Worm (Caenorhabditis elegans) whole organism, early embryonic: ENCODE results near the gene F21A3.4.

Experiments
- B0310.2 ChIP-seq: sonication (generic microtip); optimal IDR thresholded peaks from 2 replicates; lab custom pipeline; 2016; ENCODE audit warnings: mild to moderate bottlenecking, missing genetic modification characterization, missing compliant biosample characterization
- F13C5.2 ChIP-seq: sonication (generic microtip); optimal IDR thresholded peaks from 2 replicates; lab custom pipeline; 2017; ENCODE audit warnings: mild to moderate bottlenecking, missing genetic modification characterization, inconsistent platforms, missing compliant biosample characterization
- aly-1 ChIP-seq: sonication (generic microtip); optimal IDR thresholded peaks from 2 replicates; lab custom pipeline; 2016; ENCODE audit warnings: missing genetic modification characterization, missing compliant biosample characterization
- ama-1 ChIP-seq: fragments of 150-350 bp; optimal IDR thresholded peaks from 2 replicates; lab custom pipeline; 2014
- ceh-13 ChIP-seq: fragments of 200-800 bp; sonication (Bioruptor generic); optimal IDR thresholded peaks from 2 replicates; lab custom pipeline; 2018; ENCODE audit warnings: mild to moderate bottlenecking, missing genetic modification characterization, missing compliant biosample characterization
- ceh-36 ChIP-seq: sonication (generic microtip); optimal IDR thresholded peaks from 2 replicates; lab custom pipeline; 2016; ENCODE audit warnings: missing genetic modification characterization, inconsistent platforms, missing compliant biosample characterization
- ets-7 ChIP-seq: sonication (generic microtip); optimal IDR thresholded peaks from 2 replicates; lab custom pipeline; 2016; ENCODE audit warnings: missing genotype, missing genetic modification characterization, missing compliant biosample characterization
- flt-1 ChIP-seq: fragments of 200-800 bp; sonication (Bioruptor generic); IDR thresholded peaks from 2 replicates; pipeline ENCODE4 v1.3.6; 2022; ENCODE audit warnings: missing genetic modification characterization, missing compliant biosample characterization
- hmbx-1 ChIP-seq: sonication (generic microtip); optimal IDR thresholded peaks from 2 replicates; lab custom pipeline; 2016; ENCODE audit warnings: mild to moderate bottlenecking, missing genetic modification characterization, missing compliant biosample characterization
- hmg-4 ChIP-seq: fragments of 200-800 bp; sonication (Bioruptor generic); optimal IDR thresholded peaks from 2 replicates; lab custom pipeline; 2018; ENCODE audit warnings: mild to moderate bottlenecking, missing genetic modification characterization, missing compliant biosample characterization
- hnd-1 ChIP-seq: sonication (generic microtip); optimal IDR thresholded peaks from 2 replicates; lab custom pipeline; 2016; ENCODE audit warnings: missing genetic modification characterization, missing compliant biosample characterization
- pes-1 ChIP-seq: fragments of 200-800 bp; sonication (Bioruptor generic); IDR thresholded peaks from 2 replicates; pipeline ENCODE4 v1.3.6; 2022; ENCODE audit warnings: missing genetic modification reagents, missing genetic modification characterization, missing compliant biosample characterization
- scrt-1 ChIP-seq: fragments of 200-800 bp; sonication (Bioruptor generic); IDR thresholded peaks from 2 replicates; pipeline ENCODE4 v1.3.6; 2022; ENCODE audit warnings: missing genetic modification characterization, missing compliant biosample characterization
- sea-1 ChIP-seq: fragments of 200-800 bp; sonication (Bioruptor generic); conservative IDR thresholded peaks from 2 replicates; pipeline ENCODE4 v1.3.6; 2022; ENCODE audit warnings: missing genetic modification characterization, missing compliant biosample characterization
- tbx-11 ChIP-seq: fragments of 200-800 bp; sonication (Bioruptor generic); IDR thresholded peaks from 2 replicates; pipeline ENCODE4 v1.3.6; 2022; ENCODE audit warnings: missing genetic modification characterization, missing compliant biosample characterization
- tbx-37 ChIP-seq: fragments of 200-800 bp; sonication (Bioruptor generic); conservative IDR thresholded peaks from 2 replicates; pipeline ENCODE4 v1.3.6; 2022; ENCODE audit warnings: missing genetic modification reagents, missing genetic modification characterization, missing compliant biosample characterization
- tra-4 ChIP-seq: sonication (generic microtip); optimal IDR thresholded peaks from 2 replicates; lab custom pipeline; 2017; ENCODE audit warnings: missing genetic modification characterization, missing compliant biosample characterization

The F21A3.4 gene

ce11 chrV:15571006-15571526 is 34.6 kb downstream of the F21A3.4 start, which contains the start of gene fbxa-95:
TSS of gene fbxa-95 (plus strand) at chrV:15571476.
- TF ChIP-seq ets-7 (no peak), tbx-11 (GFP tag; lab: Robert Waterston, UW) (no peak), tra-4 (tag; lab: Kevin White, UChicago) (no peak), F13C5.2 (tag; lab: Kevin White, UChicago) (no peak), flt-1 (GFP tag; lab: Robert Waterston, UW) (no peak), aly-1 (tag; lab: Kevin White, UChicago) (no peak), sea-1 (GFP tag; lab: Robert Waterston, UW) (no peak), pes-1 (GFP tag; lab: Robert Waterston, UW) (no peak), ceh-36 (tag; lab: Kevin White, UChicago) (no peak), hnd-1 (tag; lab: Kevin White, UChicago) (no peak), ama-1 (lab: Kevin White, UChicago) (no peak), ceh-13 (GFP tag; lab: Kevin White, UChicago) (no peak), tbx-37 (GFP tag; lab: Robert Waterston, UW) (no peak), hmg-4 (GFP tag; lab: Kevin White, UChicago) (no peak)

- TF ChIP-seq ceh-36 (tag; lab: Kevin White, UChicago) (no peak), F13C5.2 (tag; lab: Kevin White, UChicago) (no peak), ama-1 (lab: Kevin White, UChicago) (no peak), hmg-4 (GFP tag; lab: Kevin White, UChicago) (no peak), ets-7 (no peak), flt-1 (GFP tag; lab: Robert Waterston, UW) (no peak), aly-1 (tag; lab: Kevin White, UChicago) (no peak), hnd-1 (tag; lab: Kevin White, UChicago) (no peak), ceh-13 (GFP tag; lab: Kevin White, UChicago) (no peak), B0310.2 (no peak), pes-1 (GFP tag; lab: Robert Waterston, UW) (no peak), tbx-11 (GFP tag; lab: Robert Waterston, UW) (no peak), tra-4 (tag; lab: Kevin White, UChicago) (no peak), scrt-1 (GFP tag; lab: Robert Waterston, UW) (no peak), hmbx-1 (no peak), sea-1 (GFP tag; lab: Robert Waterston, UW) (no peak), tbx-37 (GFP tag; lab: Robert Waterston, UW) (no peak)
Measured at ce11 chrV:15572613-15573012, 36.2 kb downstream of the F21A3.4 start, which contains the start of gene fbxa-94. TSS of gene fbxa-94 (plus strand) at chrV:15572913.

ce11 chrV:15575305-15575704 is 38.9 kb downstream of the F21A3.4 start, which contains the start of gene mdt-28:
TSS of gene mdt-28 (minus strand) at chrV:15575405.
- no peak for TF ChIP-seq tbx-11 (GFP tag; lab: Robert Waterston, UW)
- no peak for TF ChIP-seq sea-1 (GFP tag; lab: Robert Waterston, UW)
- TF ChIP-seq hmbx-1, result no peak
- no peak for TF ChIP-seq ama-1 (lab: Kevin White, UChicago)
- TF ChIP-seq hnd-1 (tag; lab: Kevin White, UChicago), result no peak
- no peak for TF ChIP-seq aly-1 (tag; lab: Kevin White, UChicago)
- TF ChIP-seq tra-4 (tag; lab: Kevin White, UChicago), result no peak
- TF ChIP-seq pes-1 (GFP tag; lab: Robert Waterston, UW), result no peak
- TF ChIP-seq hmg-4 (GFP tag; lab: Kevin White, UChicago), result no peak
- no peak for TF ChIP-seq ceh-13 (GFP tag; lab: Kevin White, UChicago)
- no peak for TF ChIP-seq ets-7

ce11 chrV:15577395-15577896 is 41.0 kb downstream of the F21A3.4 start, which contains the start of gene atx-3:
TSS of gene atx-3 (minus strand) at chrV:15577445.
- TF ChIP-seq ceh-36 (tag; lab: Kevin White, UChicago), result no peak
- TF ChIP-seq scrt-1 (GFP tag; lab: Robert Waterston, UW), result no peak
- TF ChIP-seq hmbx-1, result no peak
- no peak for TF ChIP-seq hnd-1 (tag; lab: Kevin White, UChicago)
- TF ChIP-seq B0310.2, result no peak
- no peak for TF ChIP-seq sea-1 (GFP tag; lab: Robert Waterston, UW)
- no peak for TF ChIP-seq flt-1 (GFP tag; lab: Robert Waterston, UW)
- TF ChIP-seq pes-1 (GFP tag; lab: Robert Waterston, UW), result no peak
- no peak for TF ChIP-seq aly-1 (tag; lab: Kevin White, UChicago)
- TF ChIP-seq ceh-13 (GFP tag; lab: Kevin White, UChicago), result no peak
- TF ChIP-seq tbx-37 (GFP tag; lab: Robert Waterston, UW), result no peak
- TF ChIP-seq ets-7, result no peak
- TF ChIP-seq hmg-4 (GFP tag; lab: Kevin White, UChicago), result no peak
- TF ChIP-seq F13C5.2 (tag; lab: Kevin White, UChicago), result no peak
- TF ChIP-seq tbx-11 (GFP tag; lab: Robert Waterston, UW), result no peak

- TF ChIP-seq tra-4 (tag; lab: Kevin White, UChicago) (no peak), tbx-37 (GFP tag; lab: Robert Waterston, UW) (no peak), ets-7 (no peak), hmbx-1 (no peak), ama-1 (lab: Kevin White, UChicago) (no peak), scrt-1 (GFP tag; lab: Robert Waterston, UW) (no peak)
Measured at ce11 chrV:15578386-15578785, 42.0 kb downstream of the F21A3.4 start, which contains the start of gene F28F8.9. TSS of gene F28F8.9 (minus strand) at chrV:15578673.
